Worm (Caenorhabditis elegans) whole organism, L4/young adult: ENCODE results near the gene srx-28.

ENCODE experiments used
- W03F9.2 ChIP-seq: fragments of 150-350 bp; optimal IDR thresholded peaks from 2 replicates; lab custom pipeline; 2014; ENCODE audit warnings: missing biosample characterization, missing genetic modification characterization
- dao-5 ChIP-seq: sonication (generic microtip); optimal IDR thresholded peaks from 2 replicates; lab custom pipeline; 2016; ENCODE audit warnings: missing genotype, missing genetic modification characterization, moderate library complexity, missing compliant biosample characterization
- him-1 ChIP-seq: sonication (generic microtip); optimal IDR thresholded peaks from 2 replicates; lab custom pipeline; 2016; ENCODE audit warnings: missing genotype, missing genetic modification reagents, missing genetic modification characterization, missing compliant biosample characterization

ce11 chrV:2734360-2734759, 22.7 kb downstream of the srx-28 start, which contains the start of gene srg-57:
- TF ChIP-seq dao-5 (tag; lab: Kevin White, UChicago) = no peak
- TF ChIP-seq W03F9.2 = no peak
- TF ChIP-seq him-1 = no peak
